Fruit fly (Drosophila melanogaster) whole organism, pupa: ENCODE results near the gene CG14625.

Source experiments
- CG12605 ChIP-seq: fragments of 200-800 bp; sonication (Bioruptor generic); IDR thresholded peaks from 2 replicates; pipeline ENCODE4 v1.3.6; 2022; ENCODE audit warnings: missing biosample characterization, missing genetic modification characterization
- CG17806 ChIP-seq: fragments of 200-800 bp; sonication (Bioruptor generic); optimal IDR thresholded peaks from 2 replicates; lab custom pipeline; 2018; ENCODE audit warnings: missing biosample characterization, mild to moderate bottlenecking, missing genetic modification characterization, moderate library complexity

The CG14625 gene

DNA sequence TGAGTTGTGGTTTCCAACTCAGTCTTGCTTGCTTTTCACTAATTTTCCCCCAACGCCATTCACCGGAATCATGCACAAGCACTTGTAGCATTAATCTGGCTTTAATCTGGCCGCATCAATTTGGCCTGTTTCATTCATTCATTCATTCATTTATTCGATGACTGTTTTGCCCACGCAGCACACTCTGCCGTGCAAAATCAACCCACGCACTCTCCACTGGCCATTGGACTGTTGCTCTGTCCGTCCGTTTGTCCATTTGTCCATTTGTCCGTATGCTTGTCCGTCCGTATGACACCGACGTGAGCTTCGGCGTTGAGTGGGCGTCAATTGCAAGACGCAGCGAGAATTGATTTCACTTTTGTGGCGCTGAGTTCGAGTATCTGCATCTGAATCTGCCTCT, 50.8 kb downstream of the CG14625 start:
- no peak for TF ChIP-seq CG17806 (tag; lab: Kevin White, UChicago)
- TF ChIP-seq CG12605 (GFP tag; lab: Robert Waterston, UW) = no peak
